Worm (Caenorhabditis elegans) whole organism, early embryonic: Measurements from ENCODE around the gene ZK1240.6.

Source experiments
- F13C5.2 ChIP-seq: sonication (generic microtip); optimal IDR thresholded peaks from 2 replicates; lab custom pipeline; 2017; ENCODE audit warnings: mild to moderate bottlenecking, missing genetic modification characterization, inconsistent platforms, missing compliant biosample characterization
- ama-1 ChIP-seq: fragments of 150-350 bp; optimal IDR thresholded peaks from 2 replicates; lab custom pipeline; 2014
- ceh-13 ChIP-seq: fragments of 200-800 bp; sonication (Bioruptor generic); optimal IDR thresholded peaks from 2 replicates; lab custom pipeline; 2018; ENCODE audit warnings: mild to moderate bottlenecking, missing genetic modification characterization, missing compliant biosample characterization
- hmbx-1 ChIP-seq: sonication (generic microtip); optimal IDR thresholded peaks from 2 replicates; lab custom pipeline; 2016; ENCODE audit warnings: mild to moderate bottlenecking, missing genetic modification characterization, missing compliant biosample characterization
- hmg-4 ChIP-seq: fragments of 200-800 bp; sonication (Bioruptor generic); optimal IDR thresholded peaks from 2 replicates; lab custom pipeline; 2018; ENCODE audit warnings: mild to moderate bottlenecking, missing genetic modification characterization, missing compliant biosample characterization
- hnd-1 ChIP-seq: sonication (generic microtip); optimal IDR thresholded peaks from 2 replicates; lab custom pipeline; 2016; ENCODE audit warnings: missing genetic modification characterization, missing compliant biosample characterization
- pes-1 ChIP-seq: fragments of 200-800 bp; sonication (Bioruptor generic); IDR thresholded peaks from 2 replicates; pipeline ENCODE4 v1.3.6; 2022; ENCODE audit warnings: missing genetic modification reagents, missing genetic modification characterization, missing compliant biosample characterization
- scrt-1 ChIP-seq: fragments of 200-800 bp; sonication (Bioruptor generic); IDR thresholded peaks from 2 replicates; pipeline ENCODE4 v1.3.6; 2022; ENCODE audit warnings: missing genetic modification characterization, missing compliant biosample characterization
- sea-1 ChIP-seq: fragments of 200-800 bp; sonication (Bioruptor generic); conservative IDR thresholded peaks from 2 replicates; pipeline ENCODE4 v1.3.6; 2022; ENCODE audit warnings: missing genetic modification characterization, missing compliant biosample characterization
- tbx-37 ChIP-seq: fragments of 200-800 bp; sonication (Bioruptor generic); conservative IDR thresholded peaks from 2 replicates; pipeline ENCODE4 v1.3.6; 2022; ENCODE audit warnings: missing genetic modification reagents, missing genetic modification characterization, missing compliant biosample characterization
- tra-4 ChIP-seq: sonication (generic microtip); optimal IDR thresholded peaks from 2 replicates; lab custom pipeline; 2017; ENCODE audit warnings: missing genetic modification characterization, missing compliant biosample characterization

ce11 chrII:2304575-2304974 is 18.1 kb downstream of the ZK1240.6 start:
- no peak for TF ChIP-seq hnd-1 (tag; lab: Kevin White, UChicago)
- no peak for TF ChIP-seq ama-1
- no peak for TF ChIP-seq hmg-4
- TF ChIP-seq F13C5.2: no peak
- no peak for TF ChIP-seq tra-4 (tag; lab: Kevin White, UChicago)
- TF ChIP-seq hmbx-1: no peak
- no peak for TF ChIP-seq tbx-37
- TF ChIP-seq ceh-13 (GFP tag; lab: Kevin White, UChicago): no peak
- TF ChIP-seq sea-1 (GFP tag; lab: Robert Waterston, UW): no peak
- TF ChIP-seq scrt-1 (GFP tag; lab: Robert Waterston, UW): no peak
- no peak for TF ChIP-seq pes-1 (GFP tag; lab: Robert Waterston, UW)
